Fruit fly (Drosophila melanogaster) whole organism, embryonic: ENCODE measurements around the gene CG31287.

ENCODE experiments used
- BEAF-32 ChIP-seq: fragments of 200-800 bp; sonication (Bioruptor generic); optimal IDR thresholded peaks from 3 replicates; lab custom pipeline; 2017; ENCODE audit warnings: missing biosample characterization, missing genetic modification characterization, mild to moderate bottlenecking, moderate library complexity, missing genetic modification reagents
- CG10147 ChIP-seq: fragments of 200-800 bp; sonication (Bioruptor generic); optimal IDR thresholded peaks from 2 replicates; lab custom pipeline; 2019; ENCODE audit warnings: missing biosample characterization, mild to moderate bottlenecking, missing genetic modification characterization, moderate library complexity
- CG10543 ChIP-seq: fragments of 200-800 bp; sonication (Bioruptor generic); optimal IDR thresholded peaks from 3 replicates; lab custom pipeline; 2017; ENCODE audit warnings: missing biosample characterization, mild to moderate bottlenecking, missing genetic modification characterization, moderate library complexity
- CG12942 ChIP-seq: fragments of 200-800 bp; sonication (Bioruptor generic); optimal IDR thresholded peaks from 3 replicates; lab custom pipeline; 2016; ENCODE audit warnings: missing biosample characterization, missing genetic modification characterization
- CG14667 ChIP-seq: fragments of 200-800 bp; sonication (Bioruptor generic); IDR thresholded peaks from 2 replicates; pipeline ENCODE4 v1.3.6; 2022; ENCODE audit warnings: missing biosample characterization, missing genetic modification characterization
- CG2678 ChIP-seq: fragments of 200-800 bp; sonication (Bioruptor generic); optimal IDR thresholded peaks from 3 replicates; lab custom pipeline; 2019; ENCODE audit warnings: missing biosample characterization, mild to moderate bottlenecking, missing genetic modification characterization, moderate library complexity
- CG30020 ChIP-seq: fragments of 200-800 bp; optimal IDR thresholded peaks from 2 replicates; lab custom pipeline; 2019; ENCODE audit warnings: missing biosample characterization, mild to moderate bottlenecking, missing genetic modification characterization, moderate library complexity
- CG3407 ChIP-seq: fragments of 200-800 bp; sonication (Bioruptor generic); optimal IDR thresholded peaks from 2 replicates; lab custom pipeline; 2018; ENCODE audit warnings: missing biosample characterization, mild to moderate bottlenecking, missing genetic modification characterization
- CG3726 ChIP-seq: fragments of 200-800 bp; sonication (Bioruptor generic); IDR thresholded peaks from 3 replicates; pipeline ENCODE4, ENCODE4 v1.3.6; 2022; ENCODE audit warnings: missing biosample characterization, missing genetic modification characterization
- CG4328 ChIP-seq: fragments of 200-800 bp; sonication (Bioruptor generic); optimal IDR thresholded peaks from 3 replicates; lab custom pipeline; 2017; ENCODE audit warnings: missing biosample characterization, missing genetic modification reagents, missing genetic modification characterization
- CG4730 ChIP-seq: fragments of 200-800 bp; sonication (Bioruptor generic); IDR thresholded peaks from 2 replicates; pipeline ENCODE4 v1.3.6; 2022; ENCODE audit warnings: missing biosample characterization, missing genetic modification characterization
- CG6765 ChIP-seq: fragments of 200-800 bp; sonication (Bioruptor generic); optimal IDR thresholded peaks from 3 replicates; lab custom pipeline; 2017; ENCODE audit warnings: missing biosample characterization, mild to moderate bottlenecking, missing genetic modification characterization
- Camta ChIP-seq: fragments of 200-800 bp; sonication (Bioruptor generic); optimal IDR thresholded peaks from 2 replicates; lab custom pipeline; 2016; ENCODE audit warnings: missing biosample characterization, missing genetic modification characterization
- Deaf1 ChIP-seq: fragments of 200-800 bp; optimal IDR thresholded peaks from 3 replicates; lab custom pipeline; 2019; ENCODE audit warnings: missing biosample characterization, mild to moderate bottlenecking, missing genetic modification characterization, moderate library complexity
- Dek ChIP-seq: fragments of 200-800 bp; sonication (Bioruptor generic); optimal IDR thresholded peaks from 3 replicates; lab custom pipeline; 2019; ENCODE audit warnings: missing biosample characterization, mild to moderate bottlenecking, missing genetic modification characterization, moderate library complexity
- Elba2 ChIP-seq: fragments of 200-800 bp; sonication (Bioruptor generic); optimal IDR thresholded peaks from 3 replicates; lab custom pipeline; 2016; ENCODE audit warnings: missing biosample characterization, missing genetic modification characterization
- HLH54F ChIP-seq: fragments of 200-800 bp; sonication (Bioruptor generic); optimal IDR thresholded peaks from 3 replicates; lab custom pipeline; 2016; ENCODE audit warnings: missing biosample characterization, missing genetic modification characterization
- HmgZ ChIP-seq: fragments of 200-800 bp; sonication (Bioruptor generic); optimal IDR thresholded peaks from 2 replicates; lab custom pipeline; 2018; ENCODE audit warnings: missing biosample characterization, mild to moderate bottlenecking, missing genetic modification characterization
- Hsf ChIP-seq: fragments of 200-800 bp; sonication (Bioruptor generic); optimal IDR thresholded peaks from 3 replicates; lab custom pipeline; 2016; ENCODE audit warnings: missing biosample characterization, missing genetic modification characterization
- Jarid2 ChIP-seq: fragments of 200-800 bp; sonication (Bioruptor generic); optimal IDR thresholded peaks from 3 replicates; lab custom pipeline; 2017; ENCODE audit warnings: mild to moderate bottlenecking, missing biosample characterization, missing genetic modification reagents, missing genetic modification characterization
- Lim3 ChIP-seq: fragments of 200-800 bp; sonication (Bioruptor generic); IDR thresholded peaks from 2 replicates; pipeline ENCODE4 v1.3.6; 2022; ENCODE audit warnings: missing biosample characterization, missing genetic modification characterization
- NFAT ChIP-seq: fragments of 200-800 bp; sonication (Bioruptor generic); IDR thresholded peaks from 2 replicates; pipeline ENCODE4 v1.3.6; 2022; ENCODE audit warnings: missing biosample characterization, missing genetic modification characterization
- NfI ChIP-seq: fragments of 200-800 bp; sonication (Bioruptor generic); optimal IDR thresholded peaks from 3 replicates; lab custom pipeline; 2018; ENCODE audit warnings: missing biosample characterization, mild to moderate bottlenecking, missing genetic modification characterization, moderate library complexity
- ara ChIP-seq: fragments of 200-800 bp; sonication (Bioruptor generic); IDR thresholded peaks from 2 replicates; pipeline ENCODE4 v1.3.6; 2022; ENCODE audit warnings: missing biosample characterization, missing genetic modification characterization
- bcd ChIP-seq: fragments of 200-800 bp; sonication (Bioruptor generic); optimal IDR thresholded peaks from 2 replicates; lab custom pipeline; 2017; ENCODE audit warnings: missing biosample characterization, mild to moderate bottlenecking, missing genetic modification characterization
- br ChIP-seq: fragments of >200 bp; optimal IDR thresholded peaks from 2 replicates; lab custom pipeline; 2017
- cato ChIP-seq: fragments of 200-800 bp; sonication (Bioruptor generic); optimal IDR thresholded peaks from 2 replicates; lab custom pipeline; 2016; ENCODE audit warnings: missing biosample characterization, missing genetic modification characterization, borderline replicate concordance
- crc ChIP-seq: fragments of 200-800 bp; sonication (Bioruptor generic); optimal IDR thresholded peaks from 2 replicates; lab custom pipeline; 2016; ENCODE audit warnings: missing biosample characterization, missing genetic modification characterization
- crp ChIP-seq, 2 experiments: fragments of 200-800 bp; sonication (Bioruptor generic); optimal IDR thresholded peaks; 2 replicates in 1 of 2; 3 replicates in 1 of 2; lab custom pipeline; 2017; ENCODE audit warnings: missing biosample characterization in 2 of 2, missing genetic modification characterization in 2 of 2, mild to moderate bottlenecking in 1 of 2, moderate library complexity in 1 of 2
- en ChIP-seq: fragments of 200-800 bp; sonication (Bioruptor generic); optimal IDR thresholded peaks from 2 replicates; lab custom pipeline; 2016; ENCODE audit warnings: missing biosample characterization, missing genetic modification characterization
- gce ChIP-seq: fragments of 200-800 bp; sonication (Bioruptor generic); IDR thresholded peaks from 3 replicates; pipeline ENCODE4 v1.3.6; 2022; ENCODE audit warnings: missing biosample characterization, missing genetic modification characterization
- gcm2 ChIP-seq: fragments of 200-800 bp; sonication (Bioruptor generic); optimal IDR thresholded peaks from 2 replicates; lab custom pipeline; 2016; ENCODE audit warnings: missing biosample characterization, missing genetic modification characterization
- gt ChIP-seq: fragments of 200-800 bp; sonication (Bioruptor generic); IDR thresholded peaks from 2 replicates; pipeline ENCODE4 v1.3.6; 2022; ENCODE audit warnings: missing biosample characterization, missing genetic modification characterization
- lilli ChIP-seq: fragments of 200-800 bp; sonication (Bioruptor generic); optimal IDR thresholded peaks from 3 replicates; lab custom pipeline; 2016; ENCODE audit warnings: missing biosample characterization, missing genetic modification characterization
- nmo ChIP-seq: fragments of 200-800 bp; sonication (Bioruptor generic); optimal IDR thresholded peaks from 2 replicates; lab custom pipeline; 2018; ENCODE audit warnings: missing biosample characterization, mild to moderate bottlenecking, missing genetic modification characterization, moderate library complexity
- nom ChIP-seq: fragments of 200-800 bp; sonication (Bioruptor generic); optimal IDR thresholded peaks from 2 replicates; lab custom pipeline; 2017; ENCODE audit warnings: missing biosample characterization, missing genetic modification characterization, mild to moderate bottlenecking, moderate library complexity, missing genetic modification reagents
- pfk ChIP-seq: fragments of 200-800 bp; sonication (Bioruptor generic); optimal IDR thresholded peaks from 2 replicates; lab custom pipeline; 2018; ENCODE audit warnings: missing biosample characterization, mild to moderate bottlenecking, missing genetic modification characterization, moderate library complexity
- pita ChIP-seq: fragments of 200-800 bp; sonication (Bioruptor generic); optimal IDR thresholded peaks from 2 replicates; lab custom pipeline; 2017; ENCODE audit warnings: missing biosample characterization, mild to moderate bottlenecking, missing genetic modification characterization
- ro ChIP-seq: fragments of 200-800 bp; sonication (Bioruptor generic); IDR thresholded peaks from 2 replicates; pipeline ENCODE4 v1.3.6; 2022; ENCODE audit warnings: missing biosample characterization, missing genetic modification characterization
- sens ChIP-seq: fragments of 200-800 bp; sonication (Bioruptor generic); peaks from one replicate; lab custom pipeline; 2016; ENCODE audit warnings: missing biosample characterization, missing genetic modification characterization
- sisA ChIP-seq: fragments of 200-800 bp; sonication (Bioruptor generic); IDR thresholded peaks from 2 replicates; pipeline ENCODE4 v1.3.6; 2022; ENCODE audit warnings: missing biosample characterization, missing genetic modification characterization
- unpg ChIP-seq: fragments of 200-800 bp; sonication (Bioruptor generic); optimal IDR thresholded peaks from 3 replicates; lab custom pipeline; 2018; ENCODE audit warnings: missing biosample characterization, mild to moderate bottlenecking, missing genetic modification characterization, moderate library complexity
- wek ChIP-seq: fragments of 200-800 bp; sonication (Bioruptor generic); optimal IDR thresholded peaks from 3 replicates; lab custom pipeline; 2018; ENCODE audit warnings: missing biosample characterization, mild to moderate bottlenecking, missing genetic modification characterization, moderate library complexity

CG31287 gene

dm6 chr3R:16221359-16222299 lies 18.5 kb downstream of the CG31287 start (continued):
- TF ChIP-seq HLH54F (GFP tag; lab: Kevin White, UChicago): no peak
- peak; percentile 83 for TF ChIP-seq CG12942
- peak; percentile 95 for TF ChIP-seq CG10147 (GFP tag; lab: Kevin White, UChicago)
- TF ChIP-seq CG30020 (tag; lab: Kevin White, UChicago): peak; percentile 87
- peak; percentile 64; the same call in 2 of the 3 replicates for TF ChIP-seq gce (GFP tag; lab: Robert Waterston, UW)
- no peak for TF ChIP-seq HmgZ
- TF ChIP-seq CG3726 (GFP tag; lab: Robert Waterston, UW): peak; percentile 52; the same call in 2 of the 3 replicates
- peak; percentile 85 for TF ChIP-seq CG3407 (GFP tag; lab: Kevin White, UChicago)
- peak; percentile 78 for TF ChIP-seq Deaf1 (tag; lab: Kevin White, UChicago)
- peak; percentile 79 for TF ChIP-seq CG14667 (GFP tag; lab: Robert Waterston, UW)
- TF ChIP-seq lilli (GFP tag; lab: Kevin White, UChicago): peak; percentile 49
- peak; percentile 88 for TF ChIP-seq CG10543 (GFP tag; lab: Kevin White, UChicago)
- peak; percentile 69 for TF ChIP-seq Jarid2
- TF ChIP-seq en (GFP tag; lab: Kevin White, UChicago): no peak
- 0 out of 2 replicates have a peak, but pooled peaks have one; percentile 9 for TF ChIP-seq Lim3
- TF ChIP-seq bcd: peak; percentile 96
- no peak for TF ChIP-seq Elba2 (GFP tag; lab: Kevin White, UChicago)
- peak; percentile 93 for TF ChIP-seq CG4328
- TF ChIP-seq nmo (GFP tag; lab: Kevin White, UChicago): peak; percentile 98
- peak; percentile 67 for TF ChIP-seq CG4730 (GFP tag; lab: Robert Waterston, UW)
- TF ChIP-seq sens (GFP tag; lab: Kevin White, UChicago): peak; percentile 93
- TF ChIP-seq crc (GFP tag; lab: Kevin White, UChicago): peak; percentile 27
- TF ChIP-seq BEAF-32: no peak
- TF ChIP-seq CG6765 (GFP tag; lab: Kevin White, UChicago): peak; percentile 91
- TF ChIP-seq gt (GFP tag; lab: Robert Waterston, UW): peak; percentile 54
- no peak for TF ChIP-seq wek (GFP tag; lab: Kevin White, UChicago)
- peak; percentile 79 for TF ChIP-seq NFAT (GFP tag; lab: Robert Waterston, UW)
- no peak for TF ChIP-seq pfk
- peak; percentile 75 for TF ChIP-seq ara
- TF ChIP-seq gcm2 (GFP tag; lab: Kevin White, UChicago): peak; percentile 52
- TF ChIP-seq cato (GFP tag; lab: Kevin White, UChicago): peak; percentile 92
- no peak; the same call in 1 of the 2 replicates for TF ChIP-seq ro (GFP tag; lab: Robert Waterston, UW)
- TF ChIP-seq sisA (GFP tag; lab: Robert Waterston, UW): peak; percentile 63
- peak; percentile 79 for TF ChIP-seq unpg (GFP tag; lab: Kevin White, UChicago)
- peak in 1 of 2 experiments; percentile 49 for TF ChIP-seq crp (GFP tag; optimal IDR thresholded peaks at IDR 0.05; lab: Kevin White, UChicago)
- TF ChIP-seq br: no peak
- TF ChIP-seq nom (GFP tag; lab: Kevin White, UChicago): peak; percentile 66
- peak; percentile 86 for TF ChIP-seq Dek (tag; lab: Kevin White, UChicago)
- no peak for TF ChIP-seq pita (GFP tag; lab: Kevin White, UChicago)
- peak; percentile 46 for TF ChIP-seq Hsf (GFP tag; lab: Kevin White, UChicago)
- peak; percentile 98 for TF ChIP-seq CG2678
- TF ChIP-seq Camta (GFP tag; lab: Kevin White, UChicago): no peak
- TF ChIP-seq NfI (GFP tag; lab: Kevin White, UChicago): peak; percentile 90
- TF ChIP-seq, all 482 proteins: peak for 336
